Fruit fly (Drosophila melanogaster): ENCODE results near the gene Uch-L5.

Gene Uch-L5

DNA sequence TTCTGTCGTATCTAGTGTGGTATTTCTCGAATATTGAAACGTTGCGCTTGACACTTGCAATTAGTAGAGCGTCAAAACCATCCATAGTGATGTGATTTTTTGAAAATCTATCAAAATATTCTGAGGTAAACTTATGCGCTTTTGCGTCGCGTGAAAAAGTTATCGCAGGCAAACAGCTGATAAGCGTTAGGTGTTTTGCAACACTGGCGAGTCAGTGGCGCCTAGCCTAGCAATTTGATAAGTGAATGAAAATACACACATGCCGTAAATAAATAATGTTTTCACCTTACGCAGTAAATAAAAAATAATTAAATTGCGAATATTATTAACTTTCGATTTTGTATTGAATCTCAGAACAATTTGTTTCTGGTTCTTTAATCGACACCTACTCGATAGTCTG is 41.5 kb downstream of the Uch-L5 start, which contains the start of gene CG42526 (continued):
- TF ChIP-seq HLH3B (GFP tag; IDR thresholded peaks at IDR 0.05) (no peak), CG12769 (tag; optimal IDR thresholded peaks at IDR 0.05) (peak; percentile 56), CG10543 (GFP tag; optimal IDR thresholded peaks at IDR 0.05) (no peak), CG1792 (GFP tag; optimal IDR thresholded peaks at IDR 0.05) (no peak), hbn (GFP tag; IDR thresholded peaks at IDR 0.05; ENCODE audit: partially characterized antibody) (peak; percentile 45; the same call in 1 of the 2 replicates), CG13424 (tag; optimal IDR thresholded peaks at IDR 0.05) (peak; percentile 3), cad (GFP tag; optimal IDR thresholded peaks at IDR 0.05) (no peak), CG17612 (GFP tag; IDR thresholded peaks at IDR 0.05) (no peak), CG5180 (GFP tag; optimal IDR thresholded peaks at IDR 0.05) (no peak), CG12744 (GFP tag; optimal IDR thresholded peaks at IDR 0.05) (peak; percentile 36), otp (GFP tag; IDR thresholded peaks at IDR 0.05) (no peak), Poxn (GFP tag; IDR thresholded peaks at IDR 0.05) (no peak), CG3726 (GFP tag; IDR thresholded peaks at IDR 0.05) (no peak), CG6175 (GFP tag; IDR thresholded peaks at IDR 0.05) (no peak), CG4404 (GFP tag; IDR thresholded peaks at IDR 0.05) (no peak), HmgD (GFP tag; optimal IDR thresholded peaks at IDR 0.05) (no peak), sim (GFP tag; IDR thresholded peaks at IDR 0.05) (no peak), gce (GFP tag; IDR thresholded peaks at IDR 0.05) (no peak), Trl (optimal IDR thresholded peaks at IDR 0.05) (no peak), Trl (GFP tag; optimal IDR thresholded peaks at IDR 0.05) (peak; percentile 37), h (optimal IDR thresholded peaks at IDR 0.05) (no peak), CG34224 (GFP tag; IDR thresholded peaks at IDR 0.05; ENCODE audit: partially characterized antibody) (peak; percentile 55; the same call in 2 of the 3 replicates), CG1603 (tag; optimal IDR thresholded peaks at IDR 0.05) (peak; percentile 59), run (tag; optimal IDR thresholded peaks at IDR 0.05) (no peak), tap (tag; optimal IDR thresholded peaks at IDR 0.05) (no peak), Rfx (GFP tag; IDR thresholded peaks at IDR 0.05) (peak; percentile 70), ems (GFP tag; optimal IDR thresholded peaks at IDR 0.05) (peak; percentile 26), jigr1 (GFP tag; IDR thresholded peaks at IDR 0.05) (no peak), Optix (GFP tag; IDR thresholded peaks at IDR 0.05) (no peak), ap (GFP tag; IDR thresholded peaks at IDR 0.05) (0 out of 2 replicates have a peak, but pooled peaks have one; percentile 5), CG2199 (GFP tag; IDR thresholded peaks at IDR 0.05) (0 out of 3 replicates have a peak, but pooled peaks have one; percentile 5), YL-1 (GFP tag; optimal IDR thresholded peaks at IDR 0.05) (peak; percentile 55), cato (GFP tag; optimal IDR thresholded peaks at IDR 0.05; ENCODE audit: borderline replicate concordance) (no peak), CG1832 (GFP tag; optimal IDR thresholded peaks at IDR 0.05) (no peak), klu (GFP tag; IDR thresholded peaks at IDR 0.05) (no peak), CG11247 (GFP tag; IDR thresholded peaks at IDR 0.05) (peak; percentile 44; the same call in 1 of the 2 replicates), insv (GFP tag; optimal IDR thresholded peaks at IDR 0.05) (no peak), Bdp1 (GFP tag; optimal IDR thresholded peaks at IDR 0.05) (peak; percentile 24), CrebB (tag; optimal IDR thresholded peaks at IDR 0.05) (no peak), CG1024 (GFP tag; IDR thresholded peaks at IDR 0.05) (no peak), esg (GFP tag; conservative IDR thresholded peaks at IDR 0.05) (peak; percentile 34; the same call in 1 of the 2 replicates), CG1233 (GFP tag; optimal IDR thresholded peaks at IDR 0.05) (no peak), Hmr (GFP tag; optimal IDR thresholded peaks at IDR 0.05) (peak; percentile 62), Vsx1 (GFP tag; optimal IDR thresholded peaks at IDR 0.05) (no peak), bab2 (GFP tag; optimal IDR thresholded peaks at IDR 0.05) (peak; percentile 56), eyg (GFP tag; optimal IDR thresholded peaks at IDR 0.05) (peak; percentile 11), CG15269 (tag; optimal IDR thresholded peaks at IDR 0.05) (peak; percentile 48), CG4617 (GFP tag; optimal IDR thresholded peaks at IDR 0.05; ENCODE audit: borderline replicate concordance) (peak; percentile 9), Med (GFP tag) (peak; percentile 96), CG6791 (GFP tag; IDR thresholded peaks at IDR 0.05; ENCODE audit: partially characterized antibody) (no peak), Ptx1 (GFP tag; IDR thresholded peaks at IDR 0.05) (no peak), CG12219 (GFP tag; optimal IDR thresholded peaks at IDR 0.05) (no peak)
